Worm (Caenorhabditis elegans) whole organism, late embryonic: Measurements from ENCODE around the gene Y45F10B.12.

ENCODE experiments used
- K02D7.2 ChIP-seq: sonication (generic microtip); optimal IDR thresholded peaks from 2 replicates; lab custom pipeline; 2017; ENCODE audit warnings: mild to moderate bottlenecking, missing genetic modification characterization, missing compliant biosample characterization
- ceh-14 ChIP-seq: sonication (generic microtip); optimal IDR thresholded peaks from 2 replicates; lab custom pipeline; 2016; ENCODE audit warnings: missing genotype, missing genetic modification characterization, missing compliant biosample characterization
- ceh-9 ChIP-seq: sonication (generic microtip); optimal IDR thresholded peaks from 2 replicates; lab custom pipeline; 2016; ENCODE audit warnings: mild to moderate bottlenecking, missing genetic modification characterization, inconsistent platforms, missing compliant biosample characterization
- elt-2 ChIP-seq: sonication (generic microtip); optimal IDR thresholded peaks from 2 replicates; lab custom pipeline; 2016; ENCODE audit warnings: missing genetic modification reagents, missing genetic modification characterization, missing compliant biosample characterization
- nfya-1 ChIP-seq: sonication (generic microtip); optimal IDR thresholded peaks from 2 replicates; lab custom pipeline; 2017; ENCODE audit warnings: missing genetic modification characterization, mild to moderate bottlenecking, missing compliant biosample characterization, antibody characterized with exemption, moderate library complexity

- no peak for TF ChIP-seq ceh-14 (tag; lab: Kevin White, UChicago)
- no peak for TF ChIP-seq nfya-1 (tag; lab: Kevin White, UChicago)
- TF ChIP-seq K02D7.2 (tag; lab: Kevin White, UChicago): no peak
- no peak for TF ChIP-seq ceh-9 (tag; lab: Kevin White, UChicago)
- no peak for TF ChIP-seq elt-2 (tag; lab: Kevin White, UChicago)
Observed at ce11 chrIV:13540165-13540564, 47.1 kb upstream of the Y45F10B.12 start, which contains the start of gene rsd-2.
